Fruit fly (Drosophila melanogaster): ENCODE results near the gene CG15177.

CG15177 gene

DNA sequence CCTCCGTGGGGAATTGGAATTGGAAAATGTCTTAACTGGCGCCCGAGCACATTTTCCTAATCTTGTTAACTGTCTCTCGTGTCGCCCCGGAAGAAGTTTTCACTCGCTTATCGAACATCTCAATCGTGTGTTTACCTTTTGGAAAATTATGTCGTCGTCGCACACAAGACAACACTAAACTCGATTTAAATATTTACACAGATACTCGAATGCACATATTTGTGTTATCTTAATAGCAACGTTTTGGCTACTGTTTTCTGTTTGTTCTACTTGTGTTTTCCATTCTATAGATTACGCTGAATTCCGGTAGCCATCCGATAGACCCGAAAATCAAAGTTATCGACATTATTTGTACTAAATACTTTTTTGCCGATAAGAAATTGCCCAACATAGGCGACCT is 38.1 kb upstream of the CG15177 start (continued):
- TF ChIP-seq Dip2 (GFP tag; IDR thresholded peaks at IDR 0.05), result no peak
- no peak for TF ChIP-seq Nf-YA (GFP tag; IDR thresholded peaks at IDR 0.05)
- peak; percentile 57 for TF ChIP-seq org-1 (GFP tag; optimal IDR thresholded peaks at IDR 0.05)
- TF ChIP-seq CG6813 (GFP tag; optimal IDR thresholded peaks at IDR 0.05), result peak; percentile 81
- TF ChIP-seq Bteb2 (GFP tag; optimal IDR thresholded peaks at IDR 0.05), result no peak
- TF ChIP-seq row (GFP tag; IDR thresholded peaks at IDR 0.05), result no peak
- TF ChIP-seq lab (GFP tag; optimal IDR thresholded peaks at IDR 0.05), result peak; percentile 51
- TF ChIP-seq chif (GFP tag; optimal IDR thresholded peaks at IDR 0.05), result peak; percentile 26 to 55
- TF ChIP-seq Hsf (GFP tag; optimal IDR thresholded peaks at IDR 0.05), result no peak
- no peak for TF ChIP-seq CG30431 (GFP tag; optimal IDR thresholded peaks at IDR 0.05)
- no peak for TF ChIP-seq D19B (GFP tag; optimal IDR thresholded peaks at IDR 0.05)
- TF ChIP-seq ATbp (GFP tag; optimal IDR thresholded peaks at IDR 0.05), result peak; percentile 49
- no peak for TF ChIP-seq dati (GFP tag; IDR thresholded peaks at IDR 0.05)
- no peak for TF ChIP-seq ssp (GFP tag; IDR thresholded peaks at IDR 0.05)
- no peak for TF ChIP-seq zfh2 (GFP tag; optimal IDR thresholded peaks at IDR 0.05)
- TF ChIP-seq CG15696 (tag; optimal IDR thresholded peaks at IDR 0.05), result peak; percentile 93
- TF ChIP-seq CG32532 (GFP tag; IDR thresholded peaks at IDR 0.05), result no peak
- TF ChIP-seq CG18764 (GFP tag; optimal IDR thresholded peaks at IDR 0.05), result no peak
- no peak for TF ChIP-seq eyg (GFP tag; optimal IDR thresholded peaks at IDR 0.05)
- peak; percentile 1 for TF ChIP-seq run (tag; optimal IDR thresholded peaks at IDR 0.05)
- peak; percentile 35 for TF ChIP-seq CoRest (tag; optimal IDR thresholded peaks at IDR 0.05)
- TF ChIP-seq Lim3 (GFP tag; IDR thresholded peaks at IDR 0.05), result no peak
- no peak for TF ChIP-seq CG10959 (GFP tag; IDR thresholded peaks at IDR 0.05)
- TF ChIP-seq Usf (GFP tag; optimal IDR thresholded peaks at IDR 0.05), result no peak
- TF ChIP-seq lilli (GFP tag; optimal IDR thresholded peaks at IDR 0.05), result no peak
- no peak for TF ChIP-seq Adf1 (GFP tag; IDR thresholded peaks at IDR 0.05)
- peak; percentile 56 for TF ChIP-seq gem (tag; optimal IDR thresholded peaks at IDR 0.05)
- no peak for TF ChIP-seq CG15073 (GFP tag; optimal IDR thresholded peaks at IDR 0.05)
- TF ChIP-seq vfl (GFP tag; optimal IDR thresholded peaks at IDR 0.05), result no peak
- no peak for TF ChIP-seq CG8281 (tag; optimal IDR thresholded peaks at IDR 0.05)
- peak; percentile 34 for TF ChIP-seq unpg (GFP tag; optimal IDR thresholded peaks at IDR 0.05)
- TF ChIP-seq nom (GFP tag; optimal IDR thresholded peaks at IDR 0.05), result no peak
- TF ChIP-seq Dp (GFP tag; optimal IDR thresholded peaks at IDR 0.05), result no peak
- peak; percentile 13 for TF ChIP-seq TFAM (GFP tag; optimal IDR thresholded peaks at IDR 0.05)
- TF ChIP-seq CTCF (GFP tag; optimal IDR thresholded peaks at IDR 0.05), result no peak
- peak; percentile 31 for TF ChIP-seq her (GFP tag; optimal IDR thresholded peaks at IDR 0.05)
- no peak for TF ChIP-seq sob (GFP tag; IDR thresholded peaks at IDR 0.05)
- peak; percentile 70 for TF ChIP-seq fd64A (GFP tag; optimal IDR thresholded peaks at IDR 0.05)
- TF ChIP-seq Deaf1 (tag; optimal IDR thresholded peaks at IDR 0.05), result no peak
- no peak for TF ChIP-seq crp (GFP tag; optimal IDR thresholded peaks at IDR 0.05)
- no peak for TF ChIP-seq Elba2 (GFP tag; optimal IDR thresholded peaks at IDR 0.05)
- no peak for TF ChIP-seq CG1832 (GFP tag; optimal IDR thresholded peaks at IDR 0.05)
- TF ChIP-seq CG9932 (GFP tag; IDR thresholded peaks at IDR 0.05), result no peak
- TF ChIP-seq Taf1 (GFP tag; IDR thresholded peaks at IDR 0.05), result no peak
- peak; percentile 43 for TF ChIP-seq Blimp-1 (GFP tag; optimal IDR thresholded peaks at IDR 0.05)
- no peak for TF ChIP-seq gt (GFP tag; IDR thresholded peaks at IDR 0.05)
- no peak for TF ChIP-seq CG12155 (GFP tag; optimal IDR thresholded peaks at IDR 0.05)
- TF ChIP-seq CG14441 (GFP tag; IDR thresholded peaks at IDR 0.05), result no peak
- TF ChIP-seq CG6254 (GFP tag; optimal IDR thresholded peaks at IDR 0.05), result peak; percentile 32
- TF ChIP-seq slbo (GFP tag; IDR thresholded peaks at IDR 0.05), result no peak
- TF ChIP-seq PHDP (tag; optimal IDR thresholded peaks at IDR 0.05), result peak; percentile 38
- TF ChIP-seq slp2 (GFP tag; optimal IDR thresholded peaks at IDR 0.05), result no peak
- TF ChIP-seq btn (GFP tag; optimal IDR thresholded peaks at IDR 0.05), result peak; percentile 5
